Worm (Caenorhabditis elegans) whole organism, L4 larva: ENCODE results near the gene F26F2.8.

Experiments
- ZK337.2 ChIP-seq: fragments of 200-800 bp; sonication (Bioruptor generic); IDR thresholded peaks from 2 replicates; pipeline ENCODE4 v1.3.6; 2022; ENCODE audit warnings: missing genetic modification reagents, missing genetic modification characterization, missing compliant biosample characterization
- ZK546.5 ChIP-seq, 2 experiments: sonication (generic microtip); optimal IDR thresholded peaks; 2 replicates each; lab custom pipeline; 2017; ENCODE audit warnings: missing biosample characterization in 2 of 2, missing genetic modification characterization in 2 of 2
- aha-1 ChIP-seq: fragments of 150-350 bp; peaks from one replicate; lab custom pipeline; 2014; ENCODE audit warnings: missing biosample characterization, missing genetic modification characterization
- aly-2 ChIP-seq: sonication (generic microtip); optimal IDR thresholded peaks from 2 replicates; lab custom pipeline; 2018; ENCODE audit warnings: missing biosample characterization, missing genetic modification characterization
- arid-1 ChIP-seq: fragments of 200-800 bp; sonication (Bioruptor generic); conservative IDR thresholded peaks from 2 replicates; pipeline ENCODE4 v1.3.6; 2022; ENCODE audit warnings: missing genetic modification reagents, missing genetic modification characterization, missing compliant biosample characterization
- ceh-32 ChIP-seq: sonication (generic microtip); optimal IDR thresholded peaks from 2 replicates; lab custom pipeline; 2016; ENCODE audit warnings: mild to moderate bottlenecking, missing genetic modification characterization, missing compliant biosample characterization; ENCODE audit not compliant: poor library complexity
- ceh-44 ChIP-seq: fragments of 200-800 bp; sonication (Bioruptor generic); IDR thresholded peaks from 2 replicates; pipeline ENCODE4 v1.3.6; 2022; ENCODE audit warnings: missing genetic modification reagents, missing genetic modification characterization, missing compliant biosample characterization
- ceh-62 ChIP-seq: sonication (generic microtip); optimal IDR thresholded peaks from 2 replicates; lab custom pipeline; 2017; ENCODE audit warnings: missing biosample characterization, missing genetic modification characterization
- ceh-82 ChIP-seq: sonication (generic microtip); optimal IDR thresholded peaks from 2 replicates; lab custom pipeline; 2017; ENCODE audit warnings: missing biosample characterization, missing genetic modification characterization
- ces-1 ChIP-seq: fragments of 150-350 bp; sonication (generic microtip); optimal IDR thresholded peaks from 4 replicates; lab custom pipeline; 2014; ENCODE audit warnings: missing biosample characterization, missing genetic modification reagents, missing genetic modification characterization
- cey-2 ChIP-seq: sonication (generic microtip); optimal IDR thresholded peaks from 3 replicates; lab custom pipeline; 2017; ENCODE audit warnings: missing genetic modification characterization, mild to moderate bottlenecking, missing compliant biosample characterization, antibody characterized with exemption, borderline replicate concordance; ENCODE audit not compliant: insufficient read depth
- daf-12 ChIP-seq: fragments of 150-350 bp; optimal IDR thresholded peaks from 2 replicates; lab custom pipeline; 2014; ENCODE audit warnings: missing biosample characterization, missing genetic modification reagents, missing genetic modification characterization
- daf-19 ChIP-seq: fragments of 200-800 bp; sonication (Bioruptor generic); conservative IDR thresholded peaks from 2 replicates; pipeline ENCODE4 v1.3.6; 2022; ENCODE audit warnings: missing genetic modification characterization, missing compliant biosample characterization
- dmd-8 ChIP-seq: fragments of 200-800 bp; sonication (Bioruptor generic); IDR thresholded peaks from 2 replicates; pipeline ENCODE4 v1.3.6; 2022; ENCODE audit warnings: missing genetic modification characterization, missing compliant biosample characterization
- dmd-9 ChIP-seq: fragments of 200-800 bp; sonication (Bioruptor generic); IDR thresholded peaks from 2 replicates; pipeline ENCODE4 v1.3.6; 2022; ENCODE audit warnings: missing genetic modification reagents, missing genetic modification characterization, missing compliant biosample characterization
- dve-1 ChIP-seq: sonication (generic microtip); optimal IDR thresholded peaks from 2 replicates; lab custom pipeline; 2017; ENCODE audit warnings: antibody characterized with exemption, mild to moderate bottlenecking, missing genetic modification characterization, missing compliant biosample characterization; ENCODE audit not compliant: insufficient read depth
- fkh-10 ChIP-seq: fragments of 150-350 bp; optimal IDR thresholded peaks from 2 replicates; lab custom pipeline; 2014; ENCODE audit warnings: missing biosample characterization, missing genetic modification reagents, missing genetic modification characterization
- fos-1 ChIP-seq: fragments of 150-350 bp; optimal IDR thresholded peaks from 2 replicates; lab custom pipeline; 2014; ENCODE audit warnings: missing biosample characterization, missing genetic modification characterization
- jun-1 ChIP-seq: fragments of 150-350 bp; optimal IDR thresholded peaks from 2 replicates; lab custom pipeline; 2014; ENCODE audit warnings: missing biosample characterization, missing genetic modification reagents, missing genetic modification characterization
- lin-1 ChIP-seq: fragments of 200-800 bp; sonication (Bioruptor generic); IDR thresholded peaks from 2 replicates; pipeline ENCODE4 v1.3.6; 2022; ENCODE audit warnings: missing genetic modification reagents, missing genetic modification characterization, missing compliant biosample characterization
- lin-13 ChIP-seq: fragments of 150-350 bp; optimal IDR thresholded peaks from 2 replicates; lab custom pipeline; 2014; ENCODE audit warnings: missing biosample characterization, missing genetic modification reagents, missing genetic modification characterization
- lin-15B ChIP-seq: fragments of 150-350 bp; sonication (generic microtip); optimal IDR thresholded peaks from 3 replicates; lab custom pipeline; 2014; ENCODE audit warnings: missing biosample characterization, missing genetic modification characterization
- lin-39 ChIP-seq: fragments of 150-350 bp; optimal IDR thresholded peaks from 2 replicates; lab custom pipeline; 2014; ENCODE audit warnings: missing biosample characterization, missing genetic modification reagents, missing genetic modification characterization
- lir-3 ChIP-seq: sonication (generic microtip); optimal IDR thresholded peaks from 2 replicates; lab custom pipeline; 2016; ENCODE audit warnings: mild to moderate bottlenecking, missing genetic modification characterization, missing compliant biosample characterization
- mdt-29 ChIP-seq: fragments of 200-800 bp; sonication (Bioruptor generic); IDR thresholded peaks from 2 replicates; pipeline ENCODE4 v1.3.6; 2022; ENCODE audit warnings: missing genetic modification reagents, missing genetic modification characterization, missing compliant biosample characterization
- mep-1 ChIP-seq: fragments of 150-350 bp; sonication (generic microtip); optimal IDR thresholded peaks from 3 replicates; lab custom pipeline; 2014; ENCODE audit warnings: missing biosample characterization, missing genetic modification characterization
- mes-2 ChIP-seq: sonication (generic microtip); optimal IDR thresholded peaks from 2 replicates; lab custom pipeline; 2016; ENCODE audit warnings: missing genotype, mild to moderate bottlenecking, missing genetic modification characterization, missing compliant biosample characterization; ENCODE audit not compliant: poor library complexity, severe bottlenecking
- mxl-3 ChIP-seq: fragments of 200-800 bp; sonication (Bioruptor generic); optimal IDR thresholded peaks from 2 replicates; lab custom pipeline; 2018; ENCODE audit warnings: mild to moderate bottlenecking, missing genetic modification characterization, missing compliant biosample characterization
- nhr-111 ChIP-seq: fragments of 200-800 bp; sonication (Bioruptor generic); optimal IDR thresholded peaks from 2 replicates; lab custom pipeline; 2018; ENCODE audit warnings: mild to moderate bottlenecking, missing genetic modification characterization, missing compliant biosample characterization
- nhr-237 ChIP-seq: sonication (generic microtip); optimal IDR thresholded peaks from 2 replicates; lab custom pipeline; 2017; ENCODE audit warnings: missing biosample characterization, missing genetic modification characterization
- nhr-28 ChIP-seq: fragments of 150-350 bp; optimal IDR thresholded peaks from 2 replicates; lab custom pipeline; 2014; ENCODE audit warnings: missing biosample characterization, missing genetic modification characterization
- nhr-42 ChIP-seq: fragments of 200-800 bp; sonication (Bioruptor generic); IDR thresholded peaks from 2 replicates; pipeline ENCODE4 v1.3.6; 2022; ENCODE audit warnings: missing genetic modification characterization, missing compliant biosample characterization
- nhr-48 ChIP-seq: sonication (generic microtip); optimal IDR thresholded peaks from 2 replicates; lab custom pipeline; 2016; ENCODE audit warnings: mild to moderate bottlenecking, missing genetic modification characterization, missing compliant biosample characterization
- nhr-6 ChIP-seq: fragments of 150-350 bp; optimal IDR thresholded peaks from 2 replicates; lab custom pipeline; 2014; ENCODE audit warnings: missing biosample characterization, missing genetic modification characterization
- nhr-77 ChIP-seq: fragments of 150-350 bp; optimal IDR thresholded peaks from 2 replicates; lab custom pipeline; 2014; ENCODE audit warnings: missing biosample characterization, missing genetic modification characterization
- rbr-2 ChIP-seq: sonication (generic microtip); optimal IDR thresholded peaks from 2 replicates; lab custom pipeline; 2016; ENCODE audit warnings: missing genotype, missing genetic modification characterization, missing compliant biosample characterization
- sdz-12 ChIP-seq: fragments of 200-800 bp; sonication (Bioruptor generic); optimal IDR thresholded peaks from 2 replicates; lab custom pipeline; 2018; ENCODE audit warnings: mild to moderate bottlenecking, missing genetic modification characterization, missing compliant biosample characterization
- snpc-1.2 ChIP-seq: fragments of 200-800 bp; sonication (Bioruptor generic); IDR thresholded peaks from 2 replicates; pipeline ENCODE4 v1.3.6; 2022; ENCODE audit warnings: missing genetic modification reagents, missing genetic modification characterization, missing compliant biosample characterization
- snpc-4 ChIP-seq: fragments of 150-350 bp; optimal IDR thresholded peaks from 2 replicates; lab custom pipeline; 2014; ENCODE audit warnings: missing biosample characterization, missing genetic modification characterization
- spr-1 ChIP-seq: sonication (generic microtip); optimal IDR thresholded peaks from 2 replicates; lab custom pipeline; 2016; ENCODE audit warnings: mild to moderate bottlenecking, missing genetic modification characterization, missing compliant biosample characterization
- spr-3 ChIP-seq: fragments of 200-800 bp; sonication (Bioruptor generic); optimal IDR thresholded peaks from 2 replicates; lab custom pipeline; 2018; ENCODE audit warnings: mild to moderate bottlenecking, missing genetic modification characterization, missing compliant biosample characterization
- tra-1 ChIP-seq: fragments of 200-800 bp; sonication (Bioruptor generic); IDR thresholded peaks from 2 replicates; pipeline ENCODE4 v1.3.6; 2022; ENCODE audit warnings: missing genetic modification reagents, missing genetic modification characterization, missing compliant biosample characterization
- unc-130 ChIP-seq: sonication (generic microtip); optimal IDR thresholded peaks from 2 replicates; lab custom pipeline; 2016; ENCODE audit warnings: missing genetic modification reagents, missing genetic modification characterization, missing compliant biosample characterization
- unc-39 ChIP-seq: sonication (generic microtip); optimal IDR thresholded peaks from 2 replicates; lab custom pipeline; 2017; ENCODE audit warnings: missing biosample characterization, missing genetic modification characterization
- unc-62 ChIP-seq, 3 experiments: fragments of 150-350 bp in 1 of 3; sonication (generic microtip); optimal IDR thresholded peaks in 2 of 3; peaks in 1 of 3; 1 replicate in 1 of 3; 2 replicates in 2 of 3; lab custom pipeline; 2014 to 2017; ENCODE audit warnings: missing biosample characterization in 3 of 3, missing genetic modification characterization in 3 of 3, missing genetic modification reagents in 3 of 3, missing genotype in 1 of 3
- zfp-3 ChIP-seq: fragments of 200-800 bp; sonication (Bioruptor generic); conservative IDR thresholded peaks from 2 replicates; pipeline ENCODE4 v1.3.6; 2022; ENCODE audit warnings: missing genetic modification reagents, missing genetic modification characterization, missing compliant biosample characterization
- zip-11 ChIP-seq: fragments of 200-800 bp; sonication (Bioruptor generic); IDR thresholded peaks from 2 replicates; pipeline ENCODE4 v1.3.6; 2022; ENCODE audit warnings: missing genetic modification characterization, missing compliant biosample characterization
- zip-2 ChIP-seq: fragments of 150-350 bp; optimal IDR thresholded peaks from 2 replicates; lab custom pipeline; 2014; ENCODE audit warnings: missing biosample characterization, missing genetic modification characterization
- ztf-11 ChIP-seq: fragments of 150-350 bp; optimal IDR thresholded peaks from 2 replicates; lab custom pipeline; 2014; ENCODE audit warnings: missing biosample characterization, missing genetic modification characterization

F26F2.8 gene

ce11 chrV:20574872-20575271 is 4.5 kb upstream of the F26F2.8 start:
- TF ChIP-seq unc-62 (GFP tag; optimal IDR thresholded peaks at IDR 0.05 in 1 of 2; lab: Kevin White, UChicago) (peak in 1 of 2 experiments; percentile 97), unc-62 (tag; optimal IDR thresholded peaks at IDR 0.05; lab: Kevin White, UChicago) (no peak), ceh-32 (tag; lab: Kevin White, UChicago) (no peak)

DNA sequence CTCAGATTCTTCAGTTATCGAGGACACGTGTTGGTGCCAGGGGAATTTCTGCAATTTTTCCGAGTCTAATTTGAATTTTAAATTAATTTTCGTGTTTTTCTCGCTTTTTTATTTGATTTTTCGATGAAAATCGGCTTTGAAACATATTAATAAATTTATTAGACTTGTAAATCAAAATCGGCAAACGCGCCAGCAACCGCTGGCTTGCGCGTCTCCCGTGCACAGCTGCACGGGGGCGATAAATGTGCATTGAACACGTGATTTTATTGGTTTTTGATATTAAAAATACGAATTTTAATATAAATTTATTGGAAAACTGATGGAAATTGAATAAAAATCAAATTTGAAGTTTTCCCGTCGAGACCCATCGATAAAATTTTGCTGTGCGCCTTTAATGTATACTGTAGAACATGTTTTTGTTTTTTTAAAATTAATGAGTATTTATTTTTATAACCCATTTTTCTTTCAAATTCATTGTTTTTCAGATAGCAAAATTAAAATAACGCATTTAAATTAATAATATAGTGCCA is 1.2 kb downstream of the F26F2.8 start, which contains the start of gene F26F2.7:
F26F2.7 (plus strand) TSS at position 480 of the 530 bp plus-strand sequence.
- TF ChIP-seq mxl-3 (peak; percentile 47), aha-1 (tag; lab: Kevin White, UChicago) (no peak), nhr-111 (GFP tag; lab: Kevin White, UChicago) (no peak), fkh-10 (GFP tag; lab: Kevin White, UChicago) (peak; percentile 17), lin-15B (tag; lab: Kevin White, UChicago) (no peak), dmd-9 (peak; percentile 70; the same call in 1 of the 2 replicates), tra-1 (no peak; the same call in 1 of the 2 replicates), lin-39 (tag; lab: Kevin White, UChicago) (no peak), zip-11 (GFP tag; lab: Robert Waterston, UW) (no peak), ztf-11 (tag; lab: Kevin White, UChicago) (no peak), zip-2 (no peak), arid-1 (GFP tag; lab: Robert Waterston, UW) (peak; percentile 64), spr-3 (peak; percentile 74), dmd-8 (GFP tag; lab: Robert Waterston, UW) (no peak), nhr-42 (GFP tag; lab: Robert Waterston, UW) (peak; percentile 74; the same call in 1 of the 2 replicates), jun-1 (tag; lab: Kevin White, UChicago) (no peak), lin-13 (peak; percentile 68), sdz-12 (GFP tag; lab: Kevin White, UChicago) (no peak), nhr-48 (peak; percentile 56), nhr-6 (peak; percentile 21), ceh-32 (tag; lab: Kevin White, UChicago) (no peak), ceh-82 (tag; lab: Kevin White, UChicago) (no peak), ceh-44 (GFP tag; lab: Robert Waterston, UW) (no peak), nhr-77 (tag; lab: Kevin White, UChicago) (peak; percentile 72), unc-130 (GFP tag; lab: Kevin White, UChicago) (peak; percentile 66), daf-12 (tag; lab: Kevin White, UChicago) (no peak), ZK546.5 (tag; optimal IDR thresholded peaks at IDR 0.05; lab: Kevin White, UChicago) (no peak), mep-1 (tag; lab: Kevin White, UChicago) (no peak), dve-1 (tag; lab: Kevin White, UChicago) (peak; percentile 97), mes-2 (peak; percentile 88), ceh-62 (no peak), ces-1 (no peak), nhr-28 (peak; percentile 67), cey-2 (tag; lab: Kevin White, UChicago) (no peak), mdt-29 (peak; percentile 75; the same call in 1 of the 2 replicates), zfp-3 (GFP tag; lab: Robert Waterston, UW) (no peak), aly-2 (tag; lab: Kevin White, UChicago) (no peak), daf-19 (GFP tag; lab: Robert Waterston, UW) (no peak), ZK337.2 (no peak), snpc-1.2 (GFP tag; lab: Robert Waterston, UW) (no peak), snpc-4 (no peak), unc-39 (tag; lab: Kevin White, UChicago) (no peak), nhr-237 (tag; lab: Kevin White, UChicago) (no peak), fos-1 (tag; lab: Kevin White, UChicago) (no peak), rbr-2 (peak; percentile 84), lir-3 (tag; lab: Kevin White, UChicago) (no peak), lin-1 (GFP tag; lab: Robert Waterston, UW) (peak; percentile 65; the same call in 1 of the 2 replicates), spr-1 (tag; lab: Kevin White, UChicago) (peak; percentile 70)
